Fruit fly (Drosophila melanogaster): Measurements from ENCODE around the gene BI-1.

The BI-1 gene

dm6 chr3L:8288396-8288795, 20.3 kb downstream of the BI-1 start:
- TF ChIP-seq CG17801 (GFP tag; optimal IDR thresholded peaks at IDR 0.05; ENCODE audit: partially characterized antibody) = no peak

- TF ChIP-seq CG17801 (GFP tag; optimal IDR thresholded peaks at IDR 0.05; ENCODE audit: partially characterized antibody) = no peak
These were observed 22.3 kb downstream of the BI-1 start for dm6 chr3L:8286397-8286796.

dm6 chr3L:8285773-8286172, 23.0 kb downstream of the BI-1 start:
- no peak for TF ChIP-seq CG17801 (GFP tag; optimal IDR thresholded peaks at IDR 0.05; ENCODE audit: partially characterized antibody)

- TF ChIP-seq CG17801 (GFP tag; optimal IDR thresholded peaks at IDR 0.05; ENCODE audit: partially characterized antibody) = no peak
These were observed 23.4 kb downstream of the BI-1 start for dm6 chr3L:8285291-8285690.

dm6 chr3L:8284651-8285050, 24.1 kb downstream of the BI-1 start:
- TF ChIP-seq CG17801 (GFP tag; optimal IDR thresholded peaks at IDR 0.05; ENCODE audit: partially characterized antibody) = no peak
